Fruit fly (Drosophila melanogaster) S2 (cell line): ENCODE measurements around the gene tbc.

Experiments used
- CG8478 ChIP-seq: fragments of >200 bp; optimal IDR thresholded peaks from 2 replicates; lab custom pipeline; 2018
- CTCF ChIP-seq, 2 experiments: fragments of >200 bp; optimal IDR thresholded peaks; 2 replicates each; lab custom pipeline; 2018

DNA sequence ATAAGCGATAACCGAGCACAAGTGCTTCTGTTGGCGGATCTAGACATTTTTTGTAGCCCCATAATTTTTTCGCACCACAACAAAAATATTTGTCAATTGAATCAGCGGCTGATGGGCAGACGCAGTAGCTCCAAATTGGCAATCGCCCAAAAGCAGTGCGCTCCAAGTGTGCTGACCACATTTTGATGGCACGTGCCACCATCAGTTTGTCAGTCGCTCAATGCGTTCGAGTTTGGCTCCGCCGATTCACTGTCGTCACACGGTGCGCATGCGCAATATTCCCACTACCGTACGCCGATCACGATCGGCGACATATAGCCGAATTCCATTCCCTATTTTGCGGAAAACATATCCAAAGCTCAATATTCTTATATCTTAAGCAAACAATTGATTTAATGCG is 29.5 kb downstream of the tbc start:
- TF ChIP-seq CG8478 (lab: Kevin White, UChicago): no peak
- TF ChIP-seq CTCF (optimal IDR thresholded peaks at IDR 0.05; lab: Kevin White, UChicago): no peak
